Worm (Caenorhabditis elegans) whole organism, L1 larva: Measurements from ENCODE around the gene R07E4.1.

Source experiments
- ceh-63 ChIP-seq: fragments of 200-800 bp; sonication (Bioruptor generic); optimal IDR thresholded peaks from 2 replicates; lab custom pipeline; 2018; ENCODE audit warnings: mild to moderate bottlenecking, missing genetic modification characterization, missing compliant biosample characterization
- ceh-82 ChIP-seq, 3 experiments: fragments of 150-350 bp in 1 of 3; sonication (generic microtip) in 2 of 3; optimal IDR thresholded peaks; 2 replicates each; lab custom pipeline; 2014 to 2017; ENCODE audit warnings: missing biosample characterization in 3 of 3, missing genetic modification characterization in 3 of 3
- dpl-1 ChIP-seq, 3 experiments: fragments of 150-350 bp in 2 of 3; sonication (generic microtip) in 1 of 3; optimal IDR thresholded peaks; 2 replicates each; lab custom pipeline; 2014 to 2017; ENCODE audit warnings: missing biosample characterization in 3 of 3, missing genetic modification characterization in 3 of 3, missing genetic modification reagents in 3 of 3
- efl-3 ChIP-seq: fragments of 200-800 bp; sonication (Bioruptor generic); optimal IDR thresholded peaks from 2 replicates; lab custom pipeline; 2018; ENCODE audit warnings: mild to moderate bottlenecking, missing genetic modification characterization, missing compliant biosample characterization
- elt-3 ChIP-seq, 6 experiments: fragments of 150-350 bp in 1 of 6; sonication (generic microtip); optimal IDR thresholded peaks; 2 replicates each; lab custom pipeline; 2017 to 2018; ENCODE audit warnings: missing biosample characterization in 6 of 6, missing genetic modification characterization in 6 of 6, inconsistent platforms in 1 of 6
- fkh-10 ChIP-seq: sonication (generic microtip); optimal IDR thresholded peaks from 2 replicates; lab custom pipeline; 2017; ENCODE audit warnings: missing biosample characterization, missing genetic modification reagents, missing genetic modification characterization
- fos-1 ChIP-seq: fragments of 150-350 bp; optimal IDR thresholded peaks from 2 replicates; lab custom pipeline; 2014; ENCODE audit warnings: missing biosample characterization, missing genetic modification characterization
- jun-1 ChIP-seq: fragments of 150-350 bp; optimal IDR thresholded peaks from 2 replicates; lab custom pipeline; 2014; ENCODE audit warnings: missing biosample characterization, missing genetic modification reagents, missing genetic modification characterization
- lir-3 ChIP-seq: sonication (generic microtip); optimal IDR thresholded peaks from 2 replicates; lab custom pipeline; 2016; ENCODE audit warnings: mild to moderate bottlenecking, missing genetic modification characterization, moderate library complexity, missing compliant biosample characterization; ENCODE audit not compliant: poor library complexity
- nhr-28 ChIP-seq: fragments of 150-350 bp; optimal IDR thresholded peaks from 2 replicates; lab custom pipeline; 2014; ENCODE audit warnings: missing biosample characterization, missing genetic modification characterization
- pag-3 ChIP-seq: sonication (generic microtip); optimal IDR thresholded peaks from 2 replicates; lab custom pipeline; 2017; ENCODE audit warnings: missing genetic modification characterization, mild to moderate bottlenecking, missing compliant biosample characterization, antibody characterized with exemption, borderline replicate concordance; ENCODE audit not compliant: insufficient read depth
- skn-1 ChIP-seq: fragments of 150-350 bp; optimal IDR thresholded peaks from 2 replicates; lab custom pipeline; 2014; ENCODE audit warnings: missing biosample characterization, missing genetic modification characterization
- snu-23 ChIP-seq: sonication (generic microtip); optimal IDR thresholded peaks from 2 replicates; lab custom pipeline; 2016; ENCODE audit warnings: missing genetic modification characterization, missing compliant biosample characterization
- unc-130 ChIP-seq: fragments of 150-350 bp; optimal IDR thresholded peaks from 2 replicates; lab custom pipeline; 2017; ENCODE audit warnings: missing biosample characterization, missing genetic modification characterization, inconsistent platforms

DNA sequence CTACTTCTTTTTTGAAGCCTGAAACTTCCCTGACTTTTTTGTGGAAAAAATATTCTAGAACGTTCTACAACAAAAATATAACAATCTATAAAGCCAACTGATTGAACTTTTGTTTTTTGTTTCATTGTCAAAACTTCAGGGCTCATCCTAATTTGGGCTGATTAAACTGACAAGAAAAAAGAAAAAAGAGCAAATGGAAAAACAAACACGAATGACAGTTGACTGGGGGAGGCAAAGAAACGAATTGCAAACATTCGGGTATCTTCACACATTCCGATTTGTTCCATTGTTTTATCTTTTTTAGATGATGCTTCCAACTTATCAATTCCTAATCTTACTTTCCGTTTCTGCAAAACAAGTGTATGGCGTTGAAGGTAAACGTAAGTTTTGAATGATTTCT, 23.4 kb upstream of the R07E4.1 start, which contains the start of gene C46F4.3:
- TF ChIP-seq fos-1 (tag; lab: Kevin White, UChicago) (no peak), pag-3 (tag; lab: Kevin White, UChicago) (no peak), efl-3 (no peak), ceh-82 (tag; optimal IDR thresholded peaks at IDR 0.05; lab: Kevin White, UChicago) (no peak), nhr-28 (tag; lab: Kevin White, UChicago) (no peak), fkh-10 (GFP tag; lab: Kevin White, UChicago) (no peak), unc-130 (no peak), elt-3 (tag; optimal IDR thresholded peaks at IDR 0.05; lab: Kevin White, UChicago) (no peak), snu-23 (GFP tag; lab: Kevin White, UChicago) (no peak), skn-1 (tag; lab: Kevin White, UChicago) (no peak), lir-3 (tag; lab: Kevin White, UChicago) (no peak), jun-1 (no peak), dpl-1 (GFP tag; optimal IDR thresholded peaks at IDR 0.05; lab: Kevin White, UChicago) (no peak), ceh-63 (GFP tag; lab: Kevin White, UChicago) (no peak)
